Fruit fly (Drosophila melanogaster): ENCODE measurements around the gene ppk27.

The ppk27 gene

dm6 chr3L:3785002-3785661 lies 30.1 kb upstream of the ppk27 start (continued):
- peak; percentile 96 for TF ChIP-seq dsx (GFP tag; optimal IDR thresholded peaks at IDR 0.05; ENCODE audit: poor library complexity, severe bottlenecking)
- peak; percentile 99 for TF ChIP-seq acj6 (GFP tag; optimal IDR thresholded peaks at IDR 0.05)
- TF ChIP-seq Smox (GFP tag; optimal IDR thresholded peaks at IDR 0.05): peak; percentile 99
- peak; percentile 99 for TF ChIP-seq achi (GFP tag; optimal IDR thresholded peaks at IDR 0.05)
- peak; percentile 100 for TF ChIP-seq Eip78C (GFP tag)
- peak; percentile 93 for TF ChIP-seq CG3032 (tag; optimal IDR thresholded peaks at IDR 0.05)
- peak; percentile 97 for TF ChIP-seq fd59A (GFP tag; optimal IDR thresholded peaks at IDR 0.05)
- peak; percentile 91 for TF ChIP-seq CG6854 (GFP tag; optimal IDR thresholded peaks at IDR 0.05)
- TF ChIP-seq lz (GFP tag; optimal IDR thresholded peaks at IDR 0.05): peak; percentile 99
- TF ChIP-seq fd85E (GFP tag; optimal IDR thresholded peaks at IDR 0.05): peak; percentile 92
- TF ChIP-seq Sox14 (GFP tag; optimal IDR thresholded peaks at IDR 0.05): peak; percentile 99
- TF ChIP-seq fkh (GFP tag; optimal IDR thresholded peaks at IDR 0.05): peak; percentile 18
- TF ChIP-seq CG34406 (GFP tag; optimal IDR thresholded peaks at IDR 0.05): peak; percentile 99
- TF ChIP-seq salr (GFP tag; optimal IDR thresholded peaks at IDR 0.05): peak; percentile 96 to 98
- peak; percentile 99 for TF ChIP-seq Sox102F (GFP tag; optimal IDR thresholded peaks at IDR 0.05)
- peak; percentile 97 for TF ChIP-seq CG11762 (GFP tag; optimal IDR thresholded peaks at IDR 0.05; ENCODE audit: insufficient read depth)
- peak; percentile 99 for TF ChIP-seq eg (GFP tag; IDR thresholded peaks at IDR 0.05)
- TF ChIP-seq Gug (GFP tag; IDR thresholded peaks at IDR 0.05): peak; percentile 98
- peak; percentile 88 to 98 for TF ChIP-seq ss (GFP tag; optimal IDR thresholded peaks at IDR 0.05)
- peak; percentile 98 for TF ChIP-seq CG3919 (GFP tag; optimal IDR thresholded peaks at IDR 0.05)
- TF ChIP-seq CG8119 (GFP tag; IDR thresholded peaks at IDR 0.05): peak; percentile 99

dm6 chr3L:3784001-3784400 lies 29.0 kb upstream of the ppk27 start:
- no peak for TF ChIP-seq salr (GFP tag; optimal IDR thresholded peaks at IDR 0.05)
- no peak for TF ChIP-seq CG10631 (GFP tag; optimal IDR thresholded peaks at IDR 0.05)
- no peak for TF ChIP-seq esn (GFP tag; optimal IDR thresholded peaks at IDR 0.05)
- TF ChIP-seq eg (GFP tag; IDR thresholded peaks at IDR 0.05): peak; percentile 29; the same call in 1 of the 3 replicates
- peak; percentile 25 for TF ChIP-seq CG6276 (GFP tag; optimal IDR thresholded peaks at IDR 0.05)
- no peak for TF ChIP-seq acj6 (GFP tag; optimal IDR thresholded peaks at IDR 0.05)
- TF ChIP-seq ss (GFP tag; optimal IDR thresholded peaks at IDR 0.05): peak in 1 of 2 experiments; percentile 19
- TF ChIP-seq Eip78C (GFP tag): peak; percentile 22
- TF ChIP-seq CG16779 (tag; optimal IDR thresholded peaks at IDR 0.05): no peak
- TF ChIP-seq dsx (GFP tag; optimal IDR thresholded peaks at IDR 0.05; ENCODE audit: poor library complexity, severe bottlenecking): peak; percentile 22
- TF ChIP-seq Blimp-1 (GFP tag; optimal IDR thresholded peaks at IDR 0.05): no peak
- TF ChIP-seq net (GFP tag; optimal IDR thresholded peaks at IDR 0.05): no peak
- peak; percentile 0 for TF ChIP-seq svp (GFP tag)
- TF ChIP-seq fd85E (GFP tag; optimal IDR thresholded peaks at IDR 0.05): no peak

- TF ChIP-seq svp (GFP tag): no peak
- 0 out of 3 replicates have a peak, but pooled peaks have one; percentile 11 for TF ChIP-seq CG6163 (GFP tag; IDR thresholded peaks at IDR 0.05)
These were observed 28.4 kb upstream of the ppk27 start for dm6 chr3L:3783436-3783835.

dm6 chr3L:3782584-3783218 lies 27.7 kb upstream of the ppk27 start:
- TF ChIP-seq CG6808 (GFP tag; optimal IDR thresholded peaks at IDR 0.05) (peak; percentile 40), CG3032 (tag; optimal IDR thresholded peaks at IDR 0.05) (no peak), Met (GFP tag; optimal IDR thresholded peaks at IDR 0.05) (no peak), CG8319 (GFP tag; optimal IDR thresholded peaks at IDR 0.05) (no peak), CG10631 (GFP tag; optimal IDR thresholded peaks at IDR 0.05) (no peak), Gug (GFP tag; IDR thresholded peaks at IDR 0.05) (no peak), CG32006 (GFP tag; optimal IDR thresholded peaks at IDR 0.05) (no peak), achi (GFP tag; optimal IDR thresholded peaks at IDR 0.05) (no peak), Blimp-1 (GFP tag; optimal IDR thresholded peaks at IDR 0.05) (peak; percentile 57), dac (GFP tag; optimal IDR thresholded peaks at IDR 0.05) (no peak), acj6 (GFP tag; optimal IDR thresholded peaks at IDR 0.05) (no peak), Ets96B (tag; optimal IDR thresholded peaks at IDR 0.05) (no peak), dsx (GFP tag; optimal IDR thresholded peaks at IDR 0.05; ENCODE audit: poor library complexity, severe bottlenecking) (no peak), Eip78C (GFP tag) (peak; percentile 55), cyc (GFP tag; optimal IDR thresholded peaks at IDR 0.05) (no peak), CG31627 (GFP tag; optimal IDR thresholded peaks at IDR 0.05) (no peak), fd59A (GFP tag; optimal IDR thresholded peaks at IDR 0.05) (no peak), CG1621 (tag; optimal IDR thresholded peaks at IDR 0.05) (no peak), Eip75B (GFP tag; optimal IDR thresholded peaks at IDR 0.05) (no peak), CG6163 (GFP tag; IDR thresholded peaks at IDR 0.05) (peak; percentile 5; the same call in 1 of the 3 replicates), Hr4 (GFP tag; optimal IDR thresholded peaks at IDR 0.05) (no peak), spab (GFP tag; optimal IDR thresholded peaks at IDR 0.05) (no peak), CG8119 (GFP tag; IDR thresholded peaks at IDR 0.05) (no peak), lz (GFP tag; optimal IDR thresholded peaks at IDR 0.05) (no peak), fd85E (GFP tag; optimal IDR thresholded peaks at IDR 0.05) (no peak), CG6854 (GFP tag; optimal IDR thresholded peaks at IDR 0.05) (no peak)

Measured in whole organism, prepupa.